Fruit fly (Drosophila melanogaster) whole organism, embryonic: Measurements from ENCODE around the gene Sgp.

ENCODE experiments used
- Abd-B ChIP-seq: fragments of 200-800 bp; sonication (Bioruptor generic); optimal IDR thresholded peaks from 2 replicates; lab custom pipeline; 2018; ENCODE audit warnings: missing biosample characterization, mild to moderate bottlenecking, missing genetic modification characterization, moderate library complexity
- Atf3 ChIP-seq: fragments of 200-800 bp; sonication (Bioruptor generic); optimal IDR thresholded peaks from 3 replicates; lab custom pipeline; 2016; ENCODE audit warnings: missing biosample characterization, missing genetic modification characterization
- BEAF-32 ChIP-seq: fragments of 200-800 bp; sonication (Bioruptor generic); optimal IDR thresholded peaks from 3 replicates; lab custom pipeline; 2017; ENCODE audit warnings: missing biosample characterization, missing genetic modification characterization, mild to moderate bottlenecking, moderate library complexity, missing genetic modification reagents
- CG12104 ChIP-seq: fragments of 200-800 bp; sonication (Bioruptor generic); optimal IDR thresholded peaks from 3 replicates; lab custom pipeline; 2016; ENCODE audit warnings: missing biosample characterization, missing genetic modification characterization
- CG12155 ChIP-seq: fragments of 200-800 bp; sonication (Bioruptor generic); optimal IDR thresholded peaks from 3 replicates; lab custom pipeline; 2016; ENCODE audit warnings: missing biosample characterization, missing genetic modification characterization
- CG12236 ChIP-seq: fragments of 200-800 bp; sonication (Bioruptor generic); optimal IDR thresholded peaks from 2 replicates; lab custom pipeline; 2016; ENCODE audit warnings: missing biosample characterization, missing genetic modification characterization
- CG12942 ChIP-seq: fragments of 200-800 bp; sonication (Bioruptor generic); optimal IDR thresholded peaks from 3 replicates; lab custom pipeline; 2016; ENCODE audit warnings: missing biosample characterization, missing genetic modification characterization
- CG13624 ChIP-seq: fragments of 200-800 bp; sonication (Bioruptor generic); optimal IDR thresholded peaks from 2 replicates; lab custom pipeline; 2016; ENCODE audit warnings: missing biosample characterization, missing genetic modification characterization
- CG14710 ChIP-seq: fragments of 200-800 bp; sonication (Bioruptor generic); optimal IDR thresholded peaks from 3 replicates; lab custom pipeline; 2019; ENCODE audit warnings: missing biosample characterization, mild to moderate bottlenecking, missing genetic modification characterization, moderate library complexity
- CG14860 ChIP-seq: fragments of 200-800 bp; sonication (Bioruptor generic); IDR thresholded peaks from 3 replicates; pipeline ENCODE4 v1.3.6; 2022; ENCODE audit warnings: missing biosample characterization, missing genetic modification characterization; ENCODE audit not compliant: partially characterized antibody
- CG15479 ChIP-seq: fragments of 200-800 bp; sonication (Bioruptor generic); optimal IDR thresholded peaks from 3 replicates; lab custom pipeline; 2019; ENCODE audit warnings: missing biosample characterization, mild to moderate bottlenecking, missing genetic modification characterization, moderate library complexity
- CG17361 ChIP-seq: fragments of 200-800 bp; sonication (Bioruptor generic); IDR thresholded peaks from 3 replicates; pipeline ENCODE4 v1.3.6; 2022; ENCODE audit warnings: missing biosample characterization, missing genetic modification characterization
- CG30403 ChIP-seq: fragments of 200-800 bp; sonication (Bioruptor generic); optimal IDR thresholded peaks from 3 replicates; lab custom pipeline; 2016; ENCODE audit warnings: missing biosample characterization, missing genetic modification characterization
- CG31441 ChIP-seq: fragments of 200-800 bp; sonication (Bioruptor generic); IDR thresholded peaks from 2 replicates; pipeline ENCODE4 v1.3.6; 2022; ENCODE audit warnings: missing biosample characterization, missing genetic modification characterization
- CG32532 ChIP-seq: fragments of 200-800 bp; sonication (Bioruptor generic); IDR thresholded peaks from 2 replicates; pipeline ENCODE4 v1.3.6; 2022; ENCODE audit warnings: missing biosample characterization, missing genetic modification characterization
- CG33213 ChIP-seq: fragments of 200-800 bp; sonication (Bioruptor generic); optimal IDR thresholded peaks from 3 replicates; lab custom pipeline; 2016; ENCODE audit warnings: missing biosample characterization, missing genetic modification characterization
- CG34224 ChIP-seq: fragments of 200-800 bp; sonication (Bioruptor generic); IDR thresholded peaks from 3 replicates; pipeline ENCODE4 v1.3.6; 2022; ENCODE audit warnings: missing biosample characterization, missing genetic modification characterization; ENCODE audit not compliant: partially characterized antibody
- CG7372 ChIP-seq: fragments of 200-800 bp; sonication (Bioruptor generic); IDR thresholded peaks from 2 replicates; pipeline ENCODE4 v1.3.6; 2022; ENCODE audit warnings: missing biosample characterization, missing genetic modification characterization
- CG9932 ChIP-seq: fragments of 200-800 bp; sonication (Bioruptor generic); IDR thresholded peaks from 2 replicates; pipeline ENCODE4 v1.3.6; 2022; ENCODE audit warnings: missing biosample characterization, missing genetic modification characterization
- Dbx ChIP-seq: fragments of 200-800 bp; sonication (Bioruptor generic); IDR thresholded peaks from 3 replicates; pipeline ENCODE4 v1.3.6; 2022; ENCODE audit warnings: missing biosample characterization, missing genetic modification characterization
- Doc2 ChIP-seq: fragments of 200-800 bp; sonication (Bioruptor generic); IDR thresholded peaks from 2 replicates; pipeline ENCODE4 v1.3.6; 2022; ENCODE audit warnings: missing biosample characterization, missing genetic modification characterization
- ERR ChIP-seq: fragments of 200-800 bp; sonication (Bioruptor generic); optimal IDR thresholded peaks from 2 replicates; lab custom pipeline; 2016; ENCODE audit warnings: missing biosample characterization, missing genetic modification characterization
- H15 ChIP-seq: fragments of 200-800 bp; sonication (Bioruptor generic); IDR thresholded peaks from 3 replicates; pipeline ENCODE4 v1.3.6; 2022; ENCODE audit warnings: missing biosample characterization, missing genetic modification characterization
- HLH3B ChIP-seq: fragments of 200-800 bp; sonication (Bioruptor generic); IDR thresholded peaks from 2 replicates; pipeline ENCODE4 v1.3.6; 2022; ENCODE audit warnings: missing biosample characterization, missing genetic modification characterization
- HLH54F ChIP-seq: fragments of 200-800 bp; sonication (Bioruptor generic); optimal IDR thresholded peaks from 3 replicates; lab custom pipeline; 2016; ENCODE audit warnings: missing biosample characterization, missing genetic modification characterization
- Hr3 ChIP-seq: fragments of 200-800 bp; sonication (Bioruptor generic); optimal IDR thresholded peaks from 3 replicates; lab custom pipeline; 2016; ENCODE audit warnings: missing biosample characterization, missing genetic modification characterization
- Hr39 ChIP-seq: fragments of >200 bp; optimal IDR thresholded peaks from 2 replicates; lab custom pipeline; 2017
- Lpt ChIP-seq: fragments of >200 bp; optimal IDR thresholded peaks from 2 replicates; lab custom pipeline; 2018; ENCODE audit warnings: missing biosample characterization, missing genetic modification characterization
- Meics ChIP-seq: fragments of 200-800 bp; sonication (Bioruptor generic); optimal IDR thresholded peaks from 2 replicates; lab custom pipeline; 2017; ENCODE audit warnings: missing biosample characterization, mild to moderate bottlenecking, missing genetic modification characterization
- Mes4 ChIP-seq: fragments of 200-800 bp; sonication (Bioruptor generic); optimal IDR thresholded peaks from 2 replicates; lab custom pipeline; 2016; ENCODE audit warnings: missing biosample characterization, missing genetic modification characterization
- YL-1 ChIP-seq: fragments of 200-800 bp; sonication (Bioruptor generic); optimal IDR thresholded peaks from 3 replicates; lab custom pipeline; 2017; ENCODE audit warnings: missing biosample characterization, mild to moderate bottlenecking, missing genetic modification characterization
- amos ChIP-seq: fragments of 200-800 bp; sonication (Bioruptor generic); IDR thresholded peaks from 2 replicates; pipeline ENCODE4 v1.3.6; 2022; ENCODE audit warnings: missing biosample characterization, missing genetic modification characterization; ENCODE audit not compliant: partially characterized antibody
- ase ChIP-seq: fragments of 200-800 bp; sonication (Bioruptor generic); IDR thresholded peaks from 3 replicates; pipeline ENCODE4 v1.3.6; 2022; ENCODE audit warnings: missing biosample characterization, missing genetic modification characterization
- chif ChIP-seq, 2 experiments: fragments of 200-800 bp; sonication (Bioruptor generic); optimal IDR thresholded peaks; 3 replicates each; lab custom pipeline; 2016; ENCODE audit warnings: missing biosample characterization in 2 of 2, missing genetic modification characterization in 2 of 2
- chm ChIP-seq: fragments of 200-800 bp; sonication (Bioruptor generic); IDR thresholded peaks from 2 replicates; pipeline ENCODE4 v1.3.6; 2022; ENCODE audit warnings: missing biosample characterization, missing genetic modification characterization
- dmrt99B ChIP-seq: fragments of 200-800 bp; sonication (Bioruptor generic); optimal IDR thresholded peaks from 2 replicates; lab custom pipeline; 2018; ENCODE audit warnings: missing biosample characterization, mild to moderate bottlenecking, missing genetic modification characterization, moderate library complexity
- emc ChIP-seq: fragments of 200-800 bp; sonication (Bioruptor generic); optimal IDR thresholded peaks from 2 replicates; lab custom pipeline; 2016; ENCODE audit warnings: missing biosample characterization, missing genetic modification characterization
- eyg ChIP-seq: fragments of 200-800 bp; sonication (Bioruptor generic); optimal IDR thresholded peaks from 3 replicates; lab custom pipeline; 2016; ENCODE audit warnings: missing biosample characterization, missing genetic modification characterization
- fru ChIP-seq: fragments of >200 bp; optimal IDR thresholded peaks from 2 replicates; lab custom pipeline; 2017
- insv ChIP-seq, 2 experiments: fragments of 200-800 bp; sonication (Bioruptor generic); optimal IDR thresholded peaks; 3 replicates each; lab custom pipeline; 2016 to 2018; ENCODE audit warnings: missing biosample characterization in 2 of 2, missing genetic modification characterization in 2 of 2
- lola ChIP-seq, 3 experiments: fragments of >200 bp in 2 of 3; fragments of 200-800 bp in 1 of 3; sonication (Bioruptor generic) in 1 of 3; optimal IDR thresholded peaks; 2 replicates each; lab custom pipeline; 2017 to 2019; ENCODE audit warnings: missing biosample characterization in 3 of 3, missing genetic modification characterization in 3 of 3, mild to moderate bottlenecking in 1 of 3, moderate library complexity in 1 of 3
- mirr ChIP-seq: fragments of 200-800 bp; sonication (Bioruptor generic); optimal IDR thresholded peaks from 3 replicates; lab custom pipeline; 2018; ENCODE audit warnings: missing biosample characterization, mild to moderate bottlenecking, missing genetic modification characterization
- pan ChIP-seq, 4 experiments: fragments of >200 bp in 3 of 4; fragments of 200-800 bp in 1 of 4; sonication (Bioruptor generic) in 1 of 4; optimal IDR thresholded peaks in 3 of 4; IDR thresholded peaks in 1 of 4; 2 replicates each; pipeline versions ENCODE4 v1.3.6 to Lab custom; 2017 to 2022; ENCODE audit warnings: missing biosample characterization in 2 of 4, missing genetic modification characterization in 2 of 4, mixed read lengths in 1 of 4
- pita ChIP-seq: fragments of 200-800 bp; sonication (Bioruptor generic); optimal IDR thresholded peaks from 2 replicates; lab custom pipeline; 2017; ENCODE audit warnings: missing biosample characterization, mild to moderate bottlenecking, missing genetic modification characterization
- pros ChIP-seq: fragments of 200-800 bp; sonication (Bioruptor generic); optimal IDR thresholded peaks from 3 replicates; lab custom pipeline; 2019; ENCODE audit warnings: missing biosample characterization, mild to moderate bottlenecking, missing genetic modification characterization, moderate library complexity
- row ChIP-seq: fragments of 200-800 bp; sonication (Bioruptor generic); IDR thresholded peaks from 3 replicates; pipeline ENCODE4 v1.3.6; 2022; ENCODE audit warnings: missing biosample characterization, missing genetic modification characterization
- sd ChIP-seq: fragments of 200-800 bp; sonication (Bioruptor generic); optimal IDR thresholded peaks from 3 replicates; lab custom pipeline; 2018; ENCODE audit warnings: missing biosample characterization, mild to moderate bottlenecking, missing genetic modification characterization, moderate library complexity
- slou ChIP-seq: fragments of 200-800 bp; sonication (Bioruptor generic); optimal IDR thresholded peaks from 3 replicates; lab custom pipeline; 2016; ENCODE audit warnings: missing biosample characterization, missing genetic modification characterization
- slp2 ChIP-seq: fragments of 200-800 bp; sonication (Bioruptor generic); optimal IDR thresholded peaks from 2 replicates; lab custom pipeline; 2016; ENCODE audit warnings: missing biosample characterization, missing genetic modification characterization
- vvl ChIP-seq: fragments of 200-800 bp; sonication (Bioruptor generic); IDR thresholded peaks from 2 replicates; pipeline ENCODE4 v1.3.6; 2022; ENCODE audit warnings: missing biosample characterization, missing genetic modification characterization
- wek ChIP-seq: fragments of 200-800 bp; sonication (Bioruptor generic); optimal IDR thresholded peaks from 3 replicates; lab custom pipeline; 2018; ENCODE audit warnings: missing biosample characterization, mild to moderate bottlenecking, missing genetic modification characterization, moderate library complexity
- z ChIP-seq: fragments of 200-800 bp; sonication (Bioruptor generic); IDR thresholded peaks from 3 replicates; pipeline ENCODE4 v1.3.6; 2022; ENCODE audit warnings: missing biosample characterization, missing genetic modification characterization

The Sgp gene

DNA sequence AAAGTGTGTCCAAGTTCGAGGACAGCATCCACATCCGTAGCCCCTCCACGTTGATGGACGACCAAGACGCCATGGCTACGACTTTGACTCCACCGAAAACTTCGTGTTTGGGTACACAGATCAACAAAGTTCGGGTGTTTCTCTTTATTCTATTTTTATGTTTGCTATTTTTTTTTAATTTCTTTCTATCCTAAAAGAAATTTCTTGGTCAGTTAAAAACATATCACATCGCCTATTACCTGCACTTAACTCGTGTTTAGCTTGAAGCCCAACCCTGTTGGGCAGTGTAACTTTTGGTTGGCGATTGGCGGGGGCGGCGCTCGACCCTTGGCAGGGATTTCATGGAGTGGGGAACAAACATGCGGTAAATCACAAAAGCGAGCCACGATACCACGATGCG, 46.0 kb upstream of the Sgp start (continued):
- TF ChIP-seq CG33213 (GFP tag; lab: Kevin White, UChicago) (peak; percentile 13), CG12104 (peak; percentile 8), CG14860 (no peak), CG17361 (peak; percentile 59), CG32532 (GFP tag; lab: Robert Waterston, UW) (peak; percentile 48), mirr (GFP tag; lab: Kevin White, UChicago) (no peak), wek (no peak), Doc2 (no peak), Lpt (GFP tag; lab: Kevin White, UChicago) (no peak), Mes4 (GFP tag; lab: Kevin White, UChicago) (no peak), CG12155 (GFP tag; lab: Kevin White, UChicago) (peak; percentile 29), pita (GFP tag; lab: Kevin White, UChicago) (no peak), CG15479 (GFP tag; lab: Kevin White, UChicago) (no peak), amos (no peak), chm (GFP tag; lab: Robert Waterston, UW) (peak; percentile 54; the same call in 1 of the 2 replicates), pros (no peak), Abd-B (GFP tag; lab: Kevin White, UChicago) (no peak), insv (GFP tag; optimal IDR thresholded peaks at IDR 0.05; lab: Kevin White, UChicago) (no peak), Hr3 (GFP tag; lab: Kevin White, UChicago) (peak; percentile 6), row (peak; percentile 71), Atf3 (GFP tag; lab: Kevin White, UChicago) (peak; percentile 25), emc (no peak), ase (peak; percentile 57; the same call in 1 of the 3 replicates), pan (optimal IDR thresholded peaks at IDR 0.05; lab: Kevin White, UChicago) (no peak), pan (GFP tag; optimal IDR thresholded peaks at IDR 0.05 in 1 of 2, IDR thresholded peaks at IDR 0.05 in 1 of 2) (peak in 1 of 2 experiments; percentile 77), chif (GFP tag; optimal IDR thresholded peaks at IDR 0.05; lab: Kevin White, UChicago) (peak in 1 of 2 experiments; percentile 24), lola (GFP tag; optimal IDR thresholded peaks at IDR 0.05; lab: Kevin White, UChicago) (peak in 1 of 3 experiments; percentile 63), CG9932 (GFP tag; lab: Robert Waterston, UW) (no peak), BEAF-32 (GFP tag; lab: Kevin White, UChicago) (no peak), sd (tag; lab: Kevin White, UChicago) (no peak), CG34224 (no peak), ERR (no peak), YL-1 (GFP tag; lab: Kevin White, UChicago) (no peak), eyg (no peak), fru (lab: Kevin White, UChicago) (no peak), vvl (GFP tag; lab: Robert Waterston, UW) (peak; percentile 81), CG14710 (tag; lab: Kevin White, UChicago) (peak; percentile 59), CG30403 (GFP tag; lab: Kevin White, UChicago) (peak; percentile 37), dmrt99B (peak; percentile 64), Meics (GFP tag; lab: Kevin White, UChicago) (peak; percentile 54), CG12942 (GFP tag; lab: Kevin White, UChicago) (peak; percentile 5), CG31441 (peak; percentile 73), slp2 (GFP tag; lab: Kevin White, UChicago) (no peak), HLH54F (GFP tag; lab: Kevin White, UChicago) (no peak), CG12236 (GFP tag; lab: Kevin White, UChicago) (no peak), CG7372 (no peak; the same call in 1 of the 2 replicates), HLH3B (GFP tag; lab: Robert Waterston, UW) (peak; percentile 36; the same call in 1 of the 2 replicates), CG13624 (peak; percentile 4), H15 (GFP tag; lab: Robert Waterston, UW) (peak; percentile 65; the same call in 2 of the 3 replicates), slou (no peak), Dbx (GFP tag; lab: Robert Waterston, UW) (no peak), z (GFP tag; lab: Robert Waterston, UW) (no peak), Hr39 (lab: Kevin White, UChicago) (no peak)
